Worm (Caenorhabditis elegans): ENCODE results near the gene egg-1.

egg-1 gene

ce11 chrIII:5692690-5693089 is 35.3 kb upstream of the egg-1 start, which contains the start of the genes abi-1 and arle-14 (continued):
- peak in 2 of 3 experiments; percentile 22 to 32 for TF ChIP-seq dpl-1 (GFP tag; optimal IDR thresholded peaks at IDR 0.05)

ce11 chrIII:5693736-5694135 is 34.2 kb upstream of the egg-1 start, which contains the start of gene B0336.13:
B0336.13 (plus strand) TSS chrIII:5694036.
- TF ChIP-seq ets-5 (GFP tag; IDR thresholded peaks at IDR 0.05) (no peak), hlh-4 (tag; optimal IDR thresholded peaks at IDR 0.05) (no peak), F16B12.6 (tag; optimal IDR thresholded peaks at IDR 0.05) (no peak), elt-3 (tag; optimal IDR thresholded peaks at IDR 0.05) (no peak), unc-98 (GFP tag; IDR thresholded peaks at IDR 0.05) (no peak), alr-1 (tag; optimal IDR thresholded peaks at IDR 0.05; ENCODE audit: borderline replicate concordance) (no peak), dsc-1 (tag; optimal IDR thresholded peaks at IDR 0.05) (no peak), ceh-88 (GFP tag; IDR thresholded peaks at IDR 0.05) (no peak), fkh-10 (GFP tag; optimal IDR thresholded peaks at IDR 0.05) (no peak), ceh-82 (tag; optimal IDR thresholded peaks at IDR 0.05) (no peak), nhr-11 (tag; optimal IDR thresholded peaks at IDR 0.05) (no peak), fkh-8 (tag; optimal IDR thresholded peaks at IDR 0.05) (no peak), lir-3 (tag; optimal IDR thresholded peaks at IDR 0.05; ENCODE audit: poor library complexity) (no peak), nhr-237 (tag; optimal IDR thresholded peaks at IDR 0.05) (no peak), lin-39 (tag; optimal IDR thresholded peaks at IDR 0.05) (no peak), ces-1 (GFP tag; optimal IDR thresholded peaks at IDR 0.05) (no peak), lin-14 (GFP tag; optimal IDR thresholded peaks at IDR 0.05) (no peak), Y116A8C.19 (tag; optimal IDR thresholded peaks at IDR 0.05; ENCODE audit: borderline replicate concordance) (no peak), mep-1 (tag; optimal IDR thresholded peaks at IDR 0.05) (no peak)

- TF ChIP-seq nhr-77 (tag; optimal IDR thresholded peaks at IDR 0.05): no peak
- TF ChIP-seq lir-3 (tag; optimal IDR thresholded peaks at IDR 0.05; ENCODE audit: poor library complexity): no peak
- TF ChIP-seq lin-15B (tag; optimal IDR thresholded peaks at IDR 0.05): no peak
- TF ChIP-seq nhr-12 (tag; optimal IDR thresholded peaks at IDR 0.05): no peak
- no peak for TF ChIP-seq nhr-85 (tag)
- TF ChIP-seq lin-14 (GFP tag; optimal IDR thresholded peaks at IDR 0.05): no peak
- no peak for TF ChIP-seq hlh-4 (tag; optimal IDR thresholded peaks at IDR 0.05)
- no peak for TF ChIP-seq unc-62 (GFP tag; optimal IDR thresholded peaks at IDR 0.05)
- no peak for TF ChIP-seq unc-130 (tag; optimal IDR thresholded peaks at IDR 0.05)
- TF ChIP-seq jun-1 (tag; optimal IDR thresholded peaks at IDR 0.05): no peak
- TF ChIP-seq blmp-1 (tag; optimal IDR thresholded peaks at IDR 0.05): no peak
- no peak for TF ChIP-seq ets-5 (GFP tag; IDR thresholded peaks at IDR 0.05)
- no peak for TF ChIP-seq tbx-2 (tag; optimal IDR thresholded peaks at IDR 0.05)
- TF ChIP-seq ceh-82 (tag; optimal IDR thresholded peaks at IDR 0.05): no peak
- no peak for TF ChIP-seq Y116A8C.19 (tag; optimal IDR thresholded peaks at IDR 0.05; ENCODE audit: borderline replicate concordance)
- no peak for TF ChIP-seq nhr-237 (tag; optimal IDR thresholded peaks at IDR 0.05)
These were observed 30.7 kb upstream of the egg-1 start, which contains the start of gene B0336.7 for ce11 chrIII:5697266-5697665. B0336.7 (minus strand) TSS chrIII:5697366.

- no peak for TF ChIP-seq jun-1 (tag; optimal IDR thresholded peaks at IDR 0.05)
- no peak for TF ChIP-seq C34B4.2 (tag; optimal IDR thresholded peaks at IDR 0.05)
- TF ChIP-seq mep-1 (tag; optimal IDR thresholded peaks at IDR 0.05): peak; percentile 15
- TF ChIP-seq ces-1 (GFP tag; optimal IDR thresholded peaks at IDR 0.05): no peak
- peak; percentile 30 for TF ChIP-seq snu-23 (GFP tag; optimal IDR thresholded peaks at IDR 0.05)
- TF ChIP-seq rnt-1 (tag; optimal IDR thresholded peaks at IDR 0.05): peak; percentile 34
- no peak for TF ChIP-seq hlh-4 (tag; optimal IDR thresholded peaks at IDR 0.05)
- TF ChIP-seq aly-2 (tag; optimal IDR thresholded peaks at IDR 0.05): no peak
- no peak for TF ChIP-seq fkh-4 (tag; optimal IDR thresholded peaks at IDR 0.05; ENCODE audit: borderline replicate concordance)
- TF ChIP-seq lir-3 (tag; optimal IDR thresholded peaks at IDR 0.05; ENCODE audit: poor library complexity): no peak
- peak; percentile 27 for TF ChIP-seq C16A3.4 (tag; optimal IDR thresholded peaks at IDR 0.05)
- no peak for TF ChIP-seq ceh-8 (GFP tag; optimal IDR thresholded peaks at IDR 0.05)
- peak in 1 of 6 experiments; percentile 28 for TF ChIP-seq elt-3 (tag; optimal IDR thresholded peaks at IDR 0.05)
- TF ChIP-seq unc-86 (tag; optimal IDR thresholded peaks at IDR 0.05): no peak
- peak in 1 of 2 experiments; percentile 8 for TF ChIP-seq mdl-1 (tag; optimal IDR thresholded peaks at IDR 0.05)
- peak; percentile 14 to 64 (median 48) for TF ChIP-seq dpl-1 (GFP tag; optimal IDR thresholded peaks at IDR 0.05)
- no peak for TF ChIP-seq lin-13 (GFP tag; optimal IDR thresholded peaks at IDR 0.05)
- TF ChIP-seq lin-35 (GFP tag; optimal IDR thresholded peaks at IDR 0.05): peak; percentile 10 to 70
- no peak for TF ChIP-seq efl-3 (GFP tag; optimal IDR thresholded peaks at IDR 0.05)
- TF ChIP-seq lin-14 (GFP tag; optimal IDR thresholded peaks at IDR 0.05): no peak
- TF ChIP-seq nhr-28 (tag; optimal IDR thresholded peaks at IDR 0.05): no peak
- no peak for TF ChIP-seq nhr-237 (tag; optimal IDR thresholded peaks at IDR 0.05)
- no peak for TF ChIP-seq grh-1 (GFP tag; IDR thresholded peaks at IDR 0.05)
- TF ChIP-seq isw-1 (GFP tag; IDR thresholded peaks at IDR 0.05): no peak
- peak; percentile 17 for TF ChIP-seq nhr-85 (tag)
- TF ChIP-seq ceh-88 (GFP tag; IDR thresholded peaks at IDR 0.05): no peak
These were observed 29.8 kb upstream of the egg-1 start, which contains the start of the genes lgg-3 and rgs-5 for ce11 chrIII:5697963-5698730. lgg-3 (minus strand) TSS chrIII:5698013. rgs-5 (plus strand) TSS chrIII:5698555.

Data from whole organism, L1 larva.